Worm (Caenorhabditis elegans): ENCODE measurements around the gene ddx-15.

Gene ddx-15

ce11 chrIII:5564799-5565198 lies 26.7 kb downstream of the ddx-15 start, which contains the start of gene mlc-3:
mlc-3 (plus strand) TSS chrIII:5565025.
- peak; percentile 42 for TF ChIP-seq M03D4.4 (tag; optimal IDR thresholded peaks at IDR 0.05)
- no peak for TF ChIP-seq nhr-12 (tag; optimal IDR thresholded peaks at IDR 0.05)
- peak; percentile 21 for TF ChIP-seq unc-62 (GFP tag; optimal IDR thresholded peaks at IDR 0.05)
- TF ChIP-seq hlh-1 (tag; optimal IDR thresholded peaks at IDR 0.05) = peak; percentile 51
- TF ChIP-seq unc-120 (tag; optimal IDR thresholded peaks at IDR 0.05; ENCODE audit: poor library complexity, severe bottlenecking) = peak; percentile 48

ce11 chrIII:5564325-5564724 lies 27.2 kb downstream of the ddx-15 start:
- no peak for TF ChIP-seq M03D4.4 (tag; optimal IDR thresholded peaks at IDR 0.05)
- no peak for TF ChIP-seq unc-62 (GFP tag; optimal IDR thresholded peaks at IDR 0.05)
- no peak for TF ChIP-seq nhr-12 (tag; optimal IDR thresholded peaks at IDR 0.05)
- TF ChIP-seq zip-8 (tag; optimal IDR thresholded peaks at IDR 0.05) = no peak
- no peak for TF ChIP-seq lin-13 (tag; optimal IDR thresholded peaks at IDR 0.05)
- no peak for TF ChIP-seq cnd-1 (tag; optimal IDR thresholded peaks at IDR 0.05)

DNA sequence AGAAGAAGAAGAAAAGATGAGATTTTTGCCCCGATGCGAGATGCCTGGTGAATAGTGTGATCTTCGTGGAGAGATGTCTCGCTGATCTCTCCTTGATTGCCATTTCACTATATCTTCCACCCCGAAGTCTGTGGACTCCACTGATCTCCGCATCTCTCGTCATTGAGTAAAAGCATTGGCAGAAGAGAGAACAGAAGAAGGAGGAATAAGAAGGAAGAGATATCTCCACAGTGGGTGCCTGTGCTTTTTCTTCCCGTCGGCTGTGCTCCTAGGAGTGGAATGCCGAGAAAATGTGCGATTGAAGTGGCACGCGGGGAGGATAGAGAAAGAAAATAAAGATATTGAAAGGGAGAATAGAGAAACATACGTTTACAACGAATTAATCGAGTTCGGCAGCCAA lies 27.8 kb downstream of the ddx-15 start:
- no peak for TF ChIP-seq ceh-83 (GFP tag; optimal IDR thresholded peaks at IDR 0.05)
- TF ChIP-seq unc-62 (GFP tag; optimal IDR thresholded peaks at IDR 0.05) = peak; percentile 62
- TF ChIP-seq ceh-43 (GFP tag; optimal IDR thresholded peaks at IDR 0.05) = no peak
- peak; percentile 37 for TF ChIP-seq nhr-237 (tag; optimal IDR thresholded peaks at IDR 0.05)
- no peak for TF ChIP-seq blmp-1 (tag; optimal IDR thresholded peaks at IDR 0.05)
- peak; percentile 78 for TF ChIP-seq hlh-1 (tag; optimal IDR thresholded peaks at IDR 0.05)
- TF ChIP-seq unc-120 (tag; optimal IDR thresholded peaks at IDR 0.05; ENCODE audit: poor library complexity, severe bottlenecking) = peak; percentile 96

- TF ChIP-seq ces-1 (GFP tag; optimal IDR thresholded peaks at IDR 0.05) (no peak), ceh-83 (GFP tag; optimal IDR thresholded peaks at IDR 0.05) (no peak), ceh-43 (GFP tag; optimal IDR thresholded peaks at IDR 0.05) (no peak), bed-3 (GFP tag; optimal IDR thresholded peaks at IDR 0.05) (no peak), unc-120 (tag; optimal IDR thresholded peaks at IDR 0.05; ENCODE audit: poor library complexity, severe bottlenecking) (no peak)
These were observed 34.2 kb downstream of the ddx-15 start, which contains the start of gene rpc-2 for ce11 chrIII:5557246-5557819. rpc-2 (plus strand) TSS chrIII:5557365.

DNA sequence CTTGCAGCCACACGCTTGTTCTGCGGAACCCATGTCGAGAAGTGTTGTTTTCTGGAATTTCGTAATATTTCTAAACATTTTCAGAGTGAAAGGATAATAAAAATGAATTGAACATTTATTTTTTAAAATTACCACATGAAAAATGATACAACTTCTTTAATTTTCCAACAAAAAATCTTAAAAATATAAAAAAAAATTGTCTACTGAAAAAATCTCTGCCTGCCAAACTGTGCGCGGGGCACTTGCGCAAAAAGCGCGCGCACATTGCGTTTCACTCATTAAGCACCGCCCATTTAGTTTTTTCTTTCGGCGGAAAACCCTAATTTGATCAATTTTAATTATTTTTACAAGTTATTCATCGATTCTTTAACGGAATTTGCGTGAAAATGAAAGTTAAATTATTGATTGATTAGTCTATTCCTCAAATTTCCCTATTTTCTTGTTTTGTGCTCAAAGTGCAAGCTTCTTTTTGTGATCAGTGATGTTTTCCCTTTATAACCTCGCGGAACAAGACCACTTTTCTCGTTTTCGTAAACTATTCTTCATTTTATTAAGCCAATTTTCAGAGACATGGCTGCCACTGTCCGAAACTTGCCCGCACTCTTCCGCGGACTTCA lies 36.5 kb downstream of the ddx-15 start, which contains the start of the genes nmad-1 and hach-1:
nmad-1 (minus strand) TSS at position 51 of the 617 bp plus-strand sequence.
hach-1 (plus strand) TSS at position 567 of the 617 bp plus-strand sequence.
- TF ChIP-seq lin-32 (GFP tag; optimal IDR thresholded peaks at IDR 0.05) (peak; percentile 36), ceh-39 (tag; optimal IDR thresholded peaks at IDR 0.05) (peak; percentile 41), ztf-11 (tag; optimal IDR thresholded peaks at IDR 0.05) (peak; percentile 67), ham-2 (GFP tag; optimal IDR thresholded peaks at IDR 0.05) (peak; percentile 64), ceh-43 (GFP tag; optimal IDR thresholded peaks at IDR 0.05) (peak; percentile 97), ceh-83 (GFP tag; optimal IDR thresholded peaks at IDR 0.05) (peak; percentile 94), bed-3 (GFP tag; optimal IDR thresholded peaks at IDR 0.05) (peak; percentile 85), unc-62 (GFP tag; optimal IDR thresholded peaks at IDR 0.05) (no peak), nhr-2 (tag; optimal IDR thresholded peaks at IDR 0.05) (no peak), nhr-28 (tag; optimal IDR thresholded peaks at IDR 0.05) (no peak), nhr-12 (tag; optimal IDR thresholded peaks at IDR 0.05) (no peak), unc-120 (tag; optimal IDR thresholded peaks at IDR 0.05; ENCODE audit: poor library complexity, severe bottlenecking) (peak; percentile 93), ces-1 (GFP tag; optimal IDR thresholded peaks at IDR 0.05) (peak; percentile 91), sem-2 (GFP tag; optimal IDR thresholded peaks at IDR 0.05) (peak; percentile 76), zip-8 (tag; optimal IDR thresholded peaks at IDR 0.05) (no peak), nhr-76 (tag; optimal IDR thresholded peaks at IDR 0.05) (peak; percentile 33), pha-4 (tag; optimal IDR thresholded peaks at IDR 0.05) (no peak), M03D4.4 (tag; optimal IDR thresholded peaks at IDR 0.05) (peak; percentile 95), lsy-2 (tag; optimal IDR thresholded peaks at IDR 0.05) (peak; percentile 64), drap-1 (GFP tag; optimal IDR thresholded peaks at IDR 0.05) (peak; percentile 87), nhr-237 (tag; optimal IDR thresholded peaks at IDR 0.05) (peak; percentile 24), hlh-1 (tag; optimal IDR thresholded peaks at IDR 0.05) (peak; percentile 71), snpc-4 (tag; optimal IDR thresholded peaks at IDR 0.05) (no peak), mls-2 (tag; optimal IDR thresholded peaks at IDR 0.05) (peak; percentile 98), elt-1 (tag; optimal IDR thresholded peaks at IDR 0.05; ENCODE audit: borderline replicate concordance, insufficient read depth) (peak; percentile 35), blmp-1 (tag; optimal IDR thresholded peaks at IDR 0.05) (peak; percentile 74), mab-5 (tag; optimal IDR thresholded peaks at IDR 0.05) (peak; percentile 56), flh-1 (GFP tag; optimal IDR thresholded peaks at IDR 0.05) (peak; percentile 81), mep-1 (tag; optimal IDR thresholded peaks at IDR 0.05) (peak; percentile 90), elt-3 (tag; optimal IDR thresholded peaks at IDR 0.05) (no peak), tbx-8 (GFP tag; optimal IDR thresholded peaks at IDR 0.05) (peak; percentile 87), sptf-1 (tag; optimal IDR thresholded peaks at IDR 0.05) (peak; percentile 98), cnd-1 (tag; optimal IDR thresholded peaks at IDR 0.05) (peak; percentile 91), lin-13 (tag; optimal IDR thresholded peaks at IDR 0.05) (peak; percentile 69), unc-39 (tag; optimal IDR thresholded peaks at IDR 0.05) (no peak)
